Worm (Caenorhabditis elegans): ENCODE results near the gene mfsd-12.

The mfsd-12 gene

ce11 chrX:4628350-4628749 is 39.5 kb upstream of the mfsd-12 start:
- no peak for TF ChIP-seq ztf-7 (tag; optimal IDR thresholded peaks at IDR 0.05)
- peak; percentile 74 for TF ChIP-seq aha-1 (tag)
- TF ChIP-seq egl-27 (tag; optimal IDR thresholded peaks at IDR 0.05): no peak
- no peak for TF ChIP-seq saeg-2 (GFP tag; IDR thresholded peaks at IDR 0.05)

- TF ChIP-seq madf-9 (GFP tag; conservative IDR thresholded peaks at IDR 0.05) (no peak), rbr-2 (tag; optimal IDR thresholded peaks at IDR 0.05) (no peak), lsy-2 (tag; optimal IDR thresholded peaks at IDR 0.05) (no peak), zip-11 (GFP tag; IDR thresholded peaks at IDR 0.05) (no peak), unc-62 (GFP tag; optimal IDR thresholded peaks at IDR 0.05 in 1 of 2) (peak in 1 of 2 experiments; percentile 79), unc-62 (tag; optimal IDR thresholded peaks at IDR 0.05) (no peak), lin-38 (GFP tag; IDR thresholded peaks at IDR 0.05) (no peak), dmd-9 (GFP tag; IDR thresholded peaks at IDR 0.05) (no peak), hmg-1.1 (GFP tag; IDR thresholded peaks at IDR 0.05) (no peak), lin-13 (GFP tag; optimal IDR thresholded peaks at IDR 0.05) (no peak), ctbp-1 (GFP tag; IDR thresholded peaks at IDR 0.05) (no peak), spr-3 (GFP tag; optimal IDR thresholded peaks at IDR 0.05) (no peak), F44E2.7 (GFP tag; IDR thresholded peaks at IDR 0.05) (no peak), Y75B8A.6 (GFP tag; IDR thresholded peaks at IDR 0.05) (no peak), daf-16 (GFP tag; optimal IDR thresholded peaks at IDR 0.05) (peak in 1 of 2 experiments; percentile 24), daf-16 (tag; optimal IDR thresholded peaks at IDR 0.05) (no peak), madf-5 (GFP tag; IDR thresholded peaks at IDR 0.05) (no peak), aha-1 (tag) (peak; percentile 20), mxl-3 (GFP tag; optimal IDR thresholded peaks at IDR 0.05) (no peak)
Observed at ce11 chrX:4628817-4629575, 38.9 kb upstream of the mfsd-12 start.

- peak; percentile 69 for TF ChIP-seq pqm-1 (tag; optimal IDR thresholded peaks at IDR 0.05)
- TF ChIP-seq pha-4 (GFP tag; IDR thresholded peaks at IDR 0.05): no peak
- TF ChIP-seq pha-4 (tag; optimal IDR thresholded peaks at IDR 0.05): no peak
- TF ChIP-seq ztf-7 (tag; optimal IDR thresholded peaks at IDR 0.05): no peak
- TF ChIP-seq nhr-28 (tag; optimal IDR thresholded peaks at IDR 0.05): peak; percentile 51
- no peak for TF ChIP-seq saeg-2 (GFP tag; IDR thresholded peaks at IDR 0.05)
- peak; percentile 2 for TF ChIP-seq dve-1 (tag; optimal IDR thresholded peaks at IDR 0.05; ENCODE audit: insufficient read depth)
- TF ChIP-seq dmd-6 (GFP tag; IDR thresholded peaks at IDR 0.05): peak; percentile 46; the same call in 1 of the 2 replicates
- TF ChIP-seq daf-16 (GFP tag; optimal IDR thresholded peaks at IDR 0.05): no peak
- peak; percentile 64 for TF ChIP-seq daf-16 (tag; optimal IDR thresholded peaks at IDR 0.05)
- peak; percentile 36 for TF ChIP-seq hlh-11 (tag; optimal IDR thresholded peaks at IDR 0.05)
Observed at ce11 chrX:4632088-4632487, 35.8 kb upstream of the mfsd-12 start, which contains the start of gene slcr-46.1. Gene slcr-46.1 (plus strand): TSS chrX:4632361.

ce11 chrX:4635643-4636042 is 32.2 kb upstream of the mfsd-12 start:
- peak; percentile 76 for TF ChIP-seq hlh-30 (tag; optimal IDR thresholded peaks at IDR 0.05; ENCODE audit: insufficient read depth)
- peak; percentile 58 for TF ChIP-seq mes-2 (tag; optimal IDR thresholded peaks at IDR 0.05; ENCODE audit: poor library complexity, severe bottlenecking)
- TF ChIP-seq egl-43 (GFP tag; IDR thresholded peaks at IDR 0.05): peak; percentile 53; the same call in 1 of the 2 replicates
- TF ChIP-seq dmd-6 (GFP tag; IDR thresholded peaks at IDR 0.05): peak; percentile 20; the same call in 1 of the 2 replicates
- peak; percentile 47 to 86 for TF ChIP-seq mdl-1 (tag; optimal IDR thresholded peaks at IDR 0.05)
- TF ChIP-seq pqm-1 (tag; optimal IDR thresholded peaks at IDR 0.05): no peak
- peak; percentile 10 for TF ChIP-seq rbr-2 (tag; optimal IDR thresholded peaks at IDR 0.05)
- no peak for TF ChIP-seq nhr-41 (GFP tag; IDR thresholded peaks at IDR 0.05)
- peak; percentile 6 for TF ChIP-seq nhr-11 (tag; optimal IDR thresholded peaks at IDR 0.05)
- peak in 1 of 2 experiments; percentile 19 for TF ChIP-seq lsy-2 (tag; optimal IDR thresholded peaks at IDR 0.05)
- TF ChIP-seq mep-1 (tag; optimal IDR thresholded peaks at IDR 0.05): peak; percentile 33
- no peak for TF ChIP-seq ceh-44 (GFP tag; IDR thresholded peaks at IDR 0.05)
- peak; percentile 15; the same call in 1 of the 2 replicates for TF ChIP-seq ceh-20 (GFP tag; IDR thresholded peaks at IDR 0.05)
- peak; percentile 4 for TF ChIP-seq hlh-11 (tag; optimal IDR thresholded peaks at IDR 0.05)
- peak; percentile 77 for TF ChIP-seq mxl-3 (GFP tag; optimal IDR thresholded peaks at IDR 0.05)
- no peak for TF ChIP-seq Y5F2A.4 (GFP tag; optimal IDR thresholded peaks at IDR 0.05)
- peak; percentile 71 for TF ChIP-seq hmg-1.1 (GFP tag; IDR thresholded peaks at IDR 0.05)
- no peak for TF ChIP-seq dmd-8 (GFP tag; IDR thresholded peaks at IDR 0.05)

Measured in whole organism, L4 larva.